Worm (Caenorhabditis elegans) whole organism, L4/young adult: ENCODE results near the gene C06C6.9.

ENCODE experiments used
- W03F9.2 ChIP-seq: fragments of 150-350 bp; optimal IDR thresholded peaks from 2 replicates; lab custom pipeline; 2014; ENCODE audit warnings: missing biosample characterization, missing genetic modification characterization
- dao-5 ChIP-seq: sonication (generic microtip); optimal IDR thresholded peaks from 2 replicates; lab custom pipeline; 2016; ENCODE audit warnings: missing genotype, missing genetic modification characterization, moderate library complexity, missing compliant biosample characterization
- him-1 ChIP-seq: sonication (generic microtip); optimal IDR thresholded peaks from 2 replicates; lab custom pipeline; 2016; ENCODE audit warnings: missing genotype, missing genetic modification reagents, missing genetic modification characterization, missing compliant biosample characterization

ce11 chrV:16009564-16009963, 13.0 kb upstream of the C06C6.9 start, which contains the start of gene str-233:
- TF ChIP-seq him-1 = no peak
- TF ChIP-seq W03F9.2 (tag; lab: Kevin White, UChicago) = no peak
- TF ChIP-seq dao-5 (tag; lab: Kevin White, UChicago) = no peak
